Worm (Caenorhabditis elegans): ENCODE data around the gene nmur-2.
A peak's percentile ranks its signal among the peaks of the same experiment; 100 is the strongest.

The nmur-2 gene

DNA sequence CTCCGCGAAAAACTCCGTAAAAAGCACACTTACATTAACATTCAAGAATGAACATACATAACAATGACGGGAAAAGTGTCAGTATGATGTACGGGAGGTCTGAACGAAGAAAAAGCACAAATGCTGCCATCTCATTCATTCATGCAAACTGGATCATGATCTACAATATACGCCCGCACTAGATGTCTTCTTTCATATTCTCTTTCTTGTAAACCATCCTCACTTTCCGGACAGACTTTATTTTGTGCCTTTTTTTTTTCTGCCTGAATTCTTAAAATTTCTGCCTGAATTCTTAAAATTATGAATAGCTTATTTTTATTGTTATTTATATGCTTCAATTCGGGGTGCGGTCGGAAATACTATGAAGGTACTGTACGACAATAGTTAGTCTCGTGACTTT is 10.4 kb upstream of the nmur-2 start, which contains the start of gene K10B4.1:
Gene K10B4.1 (plus strand): TSS at position 301 of the 400 bp plus-strand sequence.
- TF ChIP-seq lin-35 (GFP tag; optimal IDR thresholded peaks at IDR 0.05): no peak
- peak; percentile 0 for TF ChIP-seq nhr-85 (tag)
- TF ChIP-seq xbp-1 (tag; optimal IDR thresholded peaks at IDR 0.05): no peak

DNA sequence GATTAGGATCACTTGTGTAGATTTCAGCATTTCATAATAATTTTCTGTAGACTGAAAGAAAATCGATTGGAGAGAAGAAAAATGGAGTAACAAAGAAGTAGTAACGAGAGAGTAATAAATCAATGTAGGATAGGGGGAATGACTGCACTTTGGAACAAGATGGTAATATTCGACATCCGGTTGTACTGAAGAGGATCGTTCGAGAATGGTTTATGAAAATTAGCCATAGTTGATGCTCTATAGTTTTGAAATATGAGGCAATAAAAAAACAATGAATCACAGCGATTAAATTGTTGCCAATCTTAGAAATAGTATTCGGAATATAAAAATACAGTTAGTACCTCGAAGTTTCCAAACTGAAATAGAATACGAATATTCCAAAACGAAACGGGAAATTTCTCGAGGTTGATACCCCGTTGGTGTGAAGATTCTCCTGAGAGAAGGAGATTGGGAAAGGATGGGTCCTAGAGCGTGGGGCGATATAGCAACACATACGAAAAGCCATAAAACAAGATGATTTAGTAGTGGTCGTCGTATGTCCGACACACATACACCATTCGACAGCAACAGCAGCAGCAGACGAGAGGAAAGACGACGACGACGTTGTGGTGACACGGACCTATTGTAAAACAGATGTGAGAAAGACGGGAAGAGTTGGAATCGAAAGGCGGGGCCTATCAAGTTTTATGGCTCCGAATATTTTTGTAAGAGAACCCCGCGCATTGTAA is 8.9 kb upstream of the nmur-2 start, which contains the start of gene cwn-1:
Gene cwn-1 (minus strand): TSS at position 51 of the 728 bp plus-strand sequence.
- TF ChIP-seq dsc-1 (tag; optimal IDR thresholded peaks at IDR 0.05) (peak; percentile 78), tbx-2 (tag; optimal IDR thresholded peaks at IDR 0.05) (no peak), fkh-4 (tag; optimal IDR thresholded peaks at IDR 0.05; ENCODE audit: borderline replicate concordance) (peak; percentile 42)

DNA sequence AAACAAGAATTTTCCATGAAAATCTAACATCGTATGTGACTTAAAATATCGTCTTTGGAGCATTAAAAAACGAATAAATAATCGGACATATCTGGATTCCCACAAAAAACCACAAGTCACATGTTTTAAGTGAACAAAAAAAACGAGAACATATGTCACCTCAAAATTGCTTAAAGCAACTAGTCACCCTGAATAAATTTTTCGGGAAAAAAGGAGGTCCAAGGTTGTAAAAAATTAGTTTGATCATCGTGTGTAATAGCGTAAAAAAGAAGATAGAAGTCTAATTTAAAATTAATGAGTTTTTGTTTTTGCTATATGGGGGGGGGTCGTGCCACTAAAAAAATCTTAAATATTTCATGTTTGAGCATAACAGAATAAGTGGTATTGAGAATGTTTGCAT is 5.0 kb upstream of the nmur-2 start:
- TF ChIP-seq fkh-10 (GFP tag; optimal IDR thresholded peaks at IDR 0.05): no peak
- no peak for TF ChIP-seq zip-4 (GFP tag; optimal IDR thresholded peaks at IDR 0.05)
- no peak for TF ChIP-seq dpl-1 (GFP tag; optimal IDR thresholded peaks at IDR 0.05)
- TF ChIP-seq snpc-4 (tag; optimal IDR thresholded peaks at IDR 0.05): no peak
- TF ChIP-seq efl-1 (optimal IDR thresholded peaks at IDR 0.05): no peak
- TF ChIP-seq efl-1 (GFP tag; optimal IDR thresholded peaks at IDR 0.05 in 1 of 2): no peak
- TF ChIP-seq ces-1 (GFP tag; optimal IDR thresholded peaks at IDR 0.05): no peak
- TF ChIP-seq aly-2 (tag; optimal IDR thresholded peaks at IDR 0.05): no peak
- TF ChIP-seq swsn-7 (tag; optimal IDR thresholded peaks at IDR 0.05): no peak
- TF ChIP-seq dsc-1 (tag; optimal IDR thresholded peaks at IDR 0.05): peak; percentile 89
- peak; percentile 63 for TF ChIP-seq fkh-4 (tag; optimal IDR thresholded peaks at IDR 0.05; ENCODE audit: borderline replicate concordance)
- TF ChIP-seq nhr-71 (tag; optimal IDR thresholded peaks at IDR 0.05): no peak
- TF ChIP-seq unc-98 (GFP tag; IDR thresholded peaks at IDR 0.05): no peak

DNA sequence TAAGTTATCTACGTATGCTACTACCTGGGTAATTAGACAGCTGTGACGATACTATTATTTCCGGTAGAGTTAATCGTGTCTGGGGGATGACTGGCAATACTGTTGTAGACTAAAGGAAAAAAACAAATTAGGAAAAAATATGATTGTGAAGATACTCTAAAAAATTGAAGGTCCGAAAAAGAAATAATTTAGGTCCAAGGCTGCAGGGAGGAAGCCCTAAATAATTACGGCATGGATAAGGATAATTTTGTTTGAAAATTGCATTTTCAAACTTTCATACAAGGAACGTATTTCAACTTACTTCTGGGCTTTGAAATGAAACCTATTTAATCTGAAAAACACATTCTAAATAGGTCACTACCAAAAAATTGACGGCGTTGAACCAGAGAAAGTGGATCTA is 4.1 kb upstream of the nmur-2 start, which contains the start of gene srd-3:
Gene srd-3 (minus strand): TSS at position 101 of the 400 bp plus-strand sequence.
- TF ChIP-seq tlp-1 (tag; optimal IDR thresholded peaks at IDR 0.05): no peak
- no peak for TF ChIP-seq hlh-4 (tag; optimal IDR thresholded peaks at IDR 0.05)
- TF ChIP-seq ztf-11 (tag; optimal IDR thresholded peaks at IDR 0.05): no peak
- no peak for TF ChIP-seq C16A3.4 (tag; optimal IDR thresholded peaks at IDR 0.05)
- no peak for TF ChIP-seq egl-13 (tag; optimal IDR thresholded peaks at IDR 0.05)
- no peak for TF ChIP-seq lsy-2 (tag; optimal IDR thresholded peaks at IDR 0.05)
- no peak for TF ChIP-seq swsn-7 (tag; optimal IDR thresholded peaks at IDR 0.05)
- no peak for TF ChIP-seq ets-5 (GFP tag; IDR thresholded peaks at IDR 0.05)
- no peak for TF ChIP-seq elt-3 (tag; optimal IDR thresholded peaks at IDR 0.05)
- no peak for TF ChIP-seq fkh-4 (tag; optimal IDR thresholded peaks at IDR 0.05; ENCODE audit: borderline replicate concordance)
- TF ChIP-seq egl-27 (tag; optimal IDR thresholded peaks at IDR 0.05): no peak
- TF ChIP-seq nhr-237 (tag; optimal IDR thresholded peaks at IDR 0.05): no peak
- TF ChIP-seq snpc-4 (tag; optimal IDR thresholded peaks at IDR 0.05): no peak
- no peak for TF ChIP-seq unc-98 (GFP tag; IDR thresholded peaks at IDR 0.05)
- no peak for TF ChIP-seq pag-3 (tag; optimal IDR thresholded peaks at IDR 0.05; ENCODE audit: borderline replicate concordance, insufficient read depth)
- TF ChIP-seq nhr-20 (tag; optimal IDR thresholded peaks at IDR 0.05): no peak
- TF ChIP-seq efl-1 (optimal IDR thresholded peaks at IDR 0.05): no peak
- no peak for TF ChIP-seq efl-1 (GFP tag; optimal IDR thresholded peaks at IDR 0.05 in 1 of 2)
- no peak for TF ChIP-seq vab-15 (tag; optimal IDR thresholded peaks at IDR 0.05)
- no peak for TF ChIP-seq zip-4 (GFP tag; optimal IDR thresholded peaks at IDR 0.05)
- no peak for TF ChIP-seq xbp-1 (tag; optimal IDR thresholded peaks at IDR 0.05)

DNA sequence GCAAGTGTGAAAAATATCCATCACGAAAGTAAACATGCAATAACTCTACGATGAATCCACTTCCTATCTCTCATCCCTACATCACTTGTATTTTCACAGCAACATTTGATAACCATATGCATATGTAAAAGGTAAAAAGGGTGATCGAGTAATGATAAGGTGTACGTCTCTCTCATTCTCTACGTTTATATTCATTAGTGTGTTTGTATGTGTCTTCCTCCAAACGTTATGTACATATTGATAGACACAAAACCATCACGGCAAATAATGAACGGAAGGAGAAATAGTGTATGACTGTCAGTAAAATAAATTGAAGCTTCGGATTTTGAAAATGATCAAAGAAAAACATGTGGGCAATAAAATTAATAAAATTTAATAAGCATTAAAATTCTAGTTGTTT is 2.3 kb downstream of the nmur-2 start:
- TF ChIP-seq nhr-12 (tag; optimal IDR thresholded peaks at IDR 0.05) (no peak), nhr-77 (tag; optimal IDR thresholded peaks at IDR 0.05) (no peak), ceh-88 (GFP tag; IDR thresholded peaks at IDR 0.05) (no peak)

Measured in whole organism, L1 larva.